Fruit fly (Drosophila melanogaster) whole organism, adult: ENCODE measurements around the gene Ptp10D.

Experiments
- CG11617 ChIP-seq: fragments of 200-800 bp; sonication (Bioruptor generic); optimal IDR thresholded peaks from 2 replicates; lab custom pipeline; 2017; ENCODE audit warnings: mild to moderate bottlenecking, missing biosample characterization, missing genetic modification reagents, missing genetic modification characterization
- CG12768 ChIP-seq: fragments of 200-800 bp; sonication (Bioruptor generic); optimal IDR thresholded peaks from 2 replicates; lab custom pipeline; 2017; ENCODE audit warnings: missing biosample characterization, missing genetic modification characterization, mild to moderate bottlenecking, moderate library complexity, missing genetic modification reagents
- CG14711 ChIP-seq: fragments of 200-800 bp; sonication (Bioruptor generic); optimal IDR thresholded peaks from 2 replicates; lab custom pipeline; 2018; ENCODE audit warnings: missing biosample characterization, mild to moderate bottlenecking, missing genetic modification characterization, moderate library complexity
- CG1620 ChIP-seq: fragments of 200-800 bp; sonication (Bioruptor generic); optimal IDR thresholded peaks from 2 replicates; lab custom pipeline; 2016; ENCODE audit warnings: missing biosample characterization, missing genetic modification characterization
- CG33017 ChIP-seq: fragments of 200-800 bp; sonication (Bioruptor generic); optimal IDR thresholded peaks from 2 replicates; lab custom pipeline; 2018; ENCODE audit warnings: missing biosample characterization, mild to moderate bottlenecking, missing genetic modification characterization, moderate library complexity
- CG5204 ChIP-seq: fragments of 200-800 bp; sonication (Bioruptor generic); optimal IDR thresholded peaks from 2 replicates; lab custom pipeline; 2016; ENCODE audit warnings: missing biosample characterization, missing genetic modification characterization
- CG7045 ChIP-seq: fragments of 200-800 bp; sonication (Bioruptor generic); optimal IDR thresholded peaks from 2 replicates; lab custom pipeline; 2017; ENCODE audit warnings: missing biosample characterization, mild to moderate bottlenecking, missing genetic modification characterization
- CG7101 ChIP-seq: fragments of 200-800 bp; sonication (Bioruptor generic); optimal IDR thresholded peaks from 2 replicates; lab custom pipeline; 2018; ENCODE audit warnings: missing biosample characterization, mild to moderate bottlenecking, missing genetic modification characterization, moderate library complexity
- Clk ChIP-seq: fragments of 200-800 bp; sonication (Bioruptor generic); optimal IDR thresholded peaks from 2 replicates; lab custom pipeline; 2017; ENCODE audit warnings: missing biosample characterization, missing genetic modification characterization
- Crg-1 ChIP-seq: fragments of 200-800 bp; sonication (Bioruptor generic); optimal IDR thresholded peaks from 2 replicates; lab custom pipeline; 2016; ENCODE audit warnings: missing biosample characterization, missing genetic modification characterization
- Hr96 ChIP-seq: fragments of 200-800 bp; sonication (Bioruptor generic); optimal IDR thresholded peaks from 2 replicates; lab custom pipeline; 2016; ENCODE audit warnings: missing biosample characterization, missing genetic modification characterization
- Mnt ChIP-seq: fragments of 200-800 bp; sonication (Bioruptor generic); optimal IDR thresholded peaks from 2 replicates; lab custom pipeline; 2016; ENCODE audit warnings: missing biosample characterization, mild to moderate bottlenecking, missing genetic modification characterization
- bab1 ChIP-seq: fragments of 200-800 bp; sonication (Bioruptor generic); optimal IDR thresholded peaks from 3 replicates; lab custom pipeline; 2019; ENCODE audit warnings: missing biosample characterization, mild to moderate bottlenecking, missing genetic modification characterization, moderate library complexity
- cic ChIP-seq: fragments of 200-800 bp; sonication (Bioruptor generic); optimal IDR thresholded peaks from 2 replicates; lab custom pipeline; 2017; ENCODE audit warnings: missing biosample characterization, mild to moderate bottlenecking, missing genetic modification characterization, moderate library complexity
- cnc ChIP-seq, 2 experiments: fragments of >200 bp; optimal IDR thresholded peaks; 2 replicates each; lab custom pipeline; 2017
- kay ChIP-seq: fragments of 200-800 bp; sonication (Bioruptor generic); peaks from one replicate; lab custom pipeline; 2016; ENCODE audit warnings: missing biosample characterization, missing genetic modification characterization, borderline replicate concordance
- ovo ChIP-seq: fragments of 200-800 bp; sonication (Bioruptor generic); optimal IDR thresholded peaks from 2 replicates; lab custom pipeline; 2016; ENCODE audit warnings: missing biosample characterization, missing genetic modification characterization
- pad ChIP-seq: fragments of 200-800 bp; sonication (Bioruptor generic); optimal IDR thresholded peaks from 3 replicates; lab custom pipeline; 2017; ENCODE audit warnings: missing biosample characterization, missing genetic modification characterization, mild to moderate bottlenecking, moderate library complexity, missing genetic modification reagents
- tj ChIP-seq: fragments of 200-800 bp; sonication (Bioruptor generic); optimal IDR thresholded peaks from 3 replicates; lab custom pipeline; 2017; ENCODE audit warnings: missing biosample characterization, mild to moderate bottlenecking, missing genetic modification characterization, moderate library complexity
- toe ChIP-seq: fragments of 200-800 bp; sonication (Bioruptor generic); optimal IDR thresholded peaks from 2 replicates; lab custom pipeline; 2016; ENCODE audit warnings: missing biosample characterization, missing genetic modification characterization

Ptp10D gene

DNA sequence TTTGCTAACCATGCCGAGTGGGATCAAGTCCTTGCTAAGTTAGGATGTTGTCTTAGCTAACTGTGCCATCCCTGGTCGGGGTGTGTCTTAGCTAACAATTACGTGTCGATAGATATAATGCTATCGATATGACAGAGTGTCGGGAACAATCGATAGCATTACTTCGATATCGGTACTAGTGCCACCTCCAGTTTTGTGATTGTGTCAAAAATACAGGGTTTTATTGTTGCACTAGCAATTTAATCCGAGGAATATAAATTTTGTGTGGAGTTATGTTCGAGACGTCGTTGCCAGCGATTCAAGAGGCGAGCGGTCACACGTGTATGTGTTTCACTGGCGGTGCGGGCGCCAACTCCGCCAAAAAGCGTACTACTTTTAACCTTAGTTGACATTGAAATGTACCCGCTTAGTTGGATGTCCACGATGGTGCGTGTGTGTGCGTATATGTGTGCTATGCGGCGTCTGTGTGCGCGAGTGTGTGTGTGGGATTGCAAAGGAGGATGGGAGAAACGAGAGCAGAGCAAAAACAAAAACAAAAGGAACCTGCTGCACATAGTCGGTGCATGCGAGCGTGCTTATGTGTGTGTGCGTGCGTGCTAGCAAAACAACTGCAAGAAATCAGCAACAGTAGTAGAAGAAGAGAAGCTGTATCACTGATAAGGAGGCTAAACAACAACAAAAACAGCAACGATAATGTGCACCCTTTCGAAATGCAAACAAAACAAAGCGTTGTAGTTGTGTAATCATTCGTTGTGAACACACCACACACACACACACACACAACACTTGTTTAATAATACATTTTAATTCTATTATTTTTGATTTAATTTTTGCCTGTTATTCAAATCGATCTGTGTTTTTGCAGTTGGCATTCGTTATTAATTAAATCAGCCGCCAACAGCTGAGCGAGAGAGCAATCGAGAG lies 73.4 kb downstream of the Ptp10D start, which contains the start of gene PhKgamma:
PhKgamma (plus strand) TSS at position 179 of the 924 bp plus-strand sequence.
- TF ChIP-seq CG7101 (tag; lab: Kevin White, UChicago) (peak; percentile 34), bab1 (GFP tag; lab: Kevin White, UChicago) (peak; percentile 66), CG1620 (peak; percentile 32), CG5204 (GFP tag; lab: Kevin White, UChicago) (no peak), ovo (GFP tag; lab: Kevin White, UChicago) (peak; percentile 35), CG7045 (no peak), CG14711 (peak; percentile 2), CG11617 (GFP tag; lab: Kevin White, UChicago) (peak; percentile 50), Mnt (peak; percentile 86), kay (GFP tag; lab: Kevin White, UChicago) (peak; percentile 83), toe (peak; percentile 41), Clk (GFP tag; lab: Kevin White, UChicago) (no peak), CG33017 (tag; lab: Kevin White, UChicago) (no peak), pad (peak; percentile 16), tj (GFP tag; lab: Kevin White, UChicago) (peak; percentile 71), CG12768 (peak; percentile 0), Crg-1 (GFP tag; lab: Kevin White, UChicago) (no peak), Hr96 (GFP tag; lab: Kevin White, UChicago) (no peak), cic (GFP tag; lab: Kevin White, UChicago) (peak; percentile 65), cnc (optimal IDR thresholded peaks at IDR 0.05; lab: Kevin White, UChicago) (no peak)

DNA sequence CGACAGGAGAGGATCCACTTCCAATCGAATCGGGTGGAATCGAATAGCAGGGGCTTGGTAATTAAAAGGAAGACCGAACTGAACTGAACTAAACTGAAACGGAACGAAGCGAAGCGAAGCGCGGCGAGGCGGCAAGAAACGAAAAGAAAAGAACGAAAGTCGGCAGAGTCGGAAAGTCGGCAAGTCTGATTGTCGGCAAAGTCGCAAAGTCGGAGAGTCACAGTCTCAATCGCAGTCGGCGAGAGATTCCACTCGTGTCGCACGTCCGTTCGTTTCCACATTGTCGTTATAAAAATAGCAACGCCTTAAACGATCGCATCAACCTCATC lies 74.0 kb downstream of the Ptp10D start:
- TF ChIP-seq CG7101 (tag; lab: Kevin White, UChicago) (no peak), CG5204 (GFP tag; lab: Kevin White, UChicago) (no peak), Mnt (no peak), cic (GFP tag; lab: Kevin White, UChicago) (no peak)

DNA sequence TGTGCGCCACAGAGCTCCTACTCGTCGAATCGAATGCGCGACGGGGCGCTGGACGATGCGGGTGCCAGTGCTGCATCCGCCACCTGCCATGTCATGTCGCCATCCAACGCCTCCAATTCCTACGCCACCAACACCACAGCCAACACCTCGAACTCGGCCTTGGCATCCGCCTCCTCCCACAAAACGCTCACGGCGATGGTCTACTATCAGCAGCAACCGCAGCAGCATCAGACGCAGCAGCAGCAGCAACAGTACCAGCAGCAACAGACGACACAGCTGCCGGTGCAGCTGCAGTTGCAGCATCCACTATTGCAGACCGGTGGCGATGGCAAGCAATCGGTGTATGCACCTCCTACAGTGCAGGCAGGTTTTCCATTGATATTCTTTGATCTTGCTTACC lies 79.0 kb downstream of the Ptp10D start:
- TF ChIP-seq tj (GFP tag; lab: Kevin White, UChicago), result no peak
- TF ChIP-seq CG7101 (tag; lab: Kevin White, UChicago), result no peak
- no peak for TF ChIP-seq CG33017 (tag; lab: Kevin White, UChicago)
- no peak for TF ChIP-seq CG14711
- no peak for TF ChIP-seq pad
- TF ChIP-seq CG7045, result no peak
- TF ChIP-seq Clk (GFP tag; lab: Kevin White, UChicago), result no peak
- TF ChIP-seq cnc (optimal IDR thresholded peaks at IDR 0.05; lab: Kevin White, UChicago), result no peak
- no peak for TF ChIP-seq kay (GFP tag; lab: Kevin White, UChicago)
- no peak for TF ChIP-seq Hr96 (GFP tag; lab: Kevin White, UChicago)
- TF ChIP-seq ovo (GFP tag; lab: Kevin White, UChicago), result no peak
- no peak for TF ChIP-seq bab1 (GFP tag; lab: Kevin White, UChicago)
- TF ChIP-seq Crg-1 (GFP tag; lab: Kevin White, UChicago), result no peak
- no peak for TF ChIP-seq CG12768
- TF ChIP-seq Mnt, result no peak

DNA sequence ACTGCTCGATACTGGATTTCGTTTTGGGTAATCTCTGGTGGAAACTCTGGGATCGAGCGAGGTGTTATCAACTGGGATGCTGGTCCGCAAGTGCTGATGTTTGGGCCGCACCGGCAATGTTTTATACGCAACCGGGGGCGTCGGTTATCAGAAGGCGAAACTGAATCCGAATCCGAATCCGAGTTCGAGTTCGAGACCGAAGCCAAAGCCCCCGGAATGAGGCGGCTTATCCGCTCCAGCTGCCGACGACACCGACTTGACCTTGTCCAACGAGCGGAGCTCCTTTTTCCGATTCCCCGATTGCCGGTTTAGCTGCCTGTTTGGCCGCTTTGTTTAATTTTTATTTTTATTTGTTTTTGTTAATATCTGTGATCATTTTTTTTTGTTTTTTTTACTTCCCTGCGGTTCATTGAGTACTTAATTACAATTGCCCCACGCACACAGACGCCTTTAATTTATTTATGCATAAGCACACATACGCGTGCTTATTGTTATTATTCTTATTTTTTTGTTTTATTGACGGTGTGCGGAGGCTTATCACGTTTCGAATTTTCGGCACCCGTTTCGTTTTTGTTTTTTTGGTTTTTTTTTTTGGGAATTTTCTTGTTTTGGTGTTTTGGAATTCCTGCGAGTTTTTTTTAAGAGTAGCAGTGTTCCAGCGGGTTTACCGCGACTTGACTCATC lies 83.3 kb downstream of the Ptp10D start, which contains the start of gene CG2444:
CG2444 (minus strand) TSS at position 372 of the 684 bp plus-strand sequence.
- TF ChIP-seq CG11617 (GFP tag; lab: Kevin White, UChicago) (no peak), CG33017 (tag; lab: Kevin White, UChicago) (no peak), Clk (GFP tag; lab: Kevin White, UChicago) (no peak), toe (no peak), CG14711 (no peak), pad (no peak), Crg-1 (GFP tag; lab: Kevin White, UChicago) (no peak), CG7101 (tag; lab: Kevin White, UChicago) (no peak), kay (GFP tag; lab: Kevin White, UChicago) (no peak), bab1 (GFP tag; lab: Kevin White, UChicago) (no peak), CG7045 (no peak), cic (GFP tag; lab: Kevin White, UChicago) (no peak), CG1620 (no peak), cnc (optimal IDR thresholded peaks at IDR 0.05; lab: Kevin White, UChicago) (no peak), Mnt (no peak), CG12768 (no peak), CG5204 (GFP tag; lab: Kevin White, UChicago) (no peak), Hr96 (GFP tag; lab: Kevin White, UChicago) (no peak), ovo (GFP tag; lab: Kevin White, UChicago) (no peak), tj (GFP tag; lab: Kevin White, UChicago) (no peak)

DNA sequence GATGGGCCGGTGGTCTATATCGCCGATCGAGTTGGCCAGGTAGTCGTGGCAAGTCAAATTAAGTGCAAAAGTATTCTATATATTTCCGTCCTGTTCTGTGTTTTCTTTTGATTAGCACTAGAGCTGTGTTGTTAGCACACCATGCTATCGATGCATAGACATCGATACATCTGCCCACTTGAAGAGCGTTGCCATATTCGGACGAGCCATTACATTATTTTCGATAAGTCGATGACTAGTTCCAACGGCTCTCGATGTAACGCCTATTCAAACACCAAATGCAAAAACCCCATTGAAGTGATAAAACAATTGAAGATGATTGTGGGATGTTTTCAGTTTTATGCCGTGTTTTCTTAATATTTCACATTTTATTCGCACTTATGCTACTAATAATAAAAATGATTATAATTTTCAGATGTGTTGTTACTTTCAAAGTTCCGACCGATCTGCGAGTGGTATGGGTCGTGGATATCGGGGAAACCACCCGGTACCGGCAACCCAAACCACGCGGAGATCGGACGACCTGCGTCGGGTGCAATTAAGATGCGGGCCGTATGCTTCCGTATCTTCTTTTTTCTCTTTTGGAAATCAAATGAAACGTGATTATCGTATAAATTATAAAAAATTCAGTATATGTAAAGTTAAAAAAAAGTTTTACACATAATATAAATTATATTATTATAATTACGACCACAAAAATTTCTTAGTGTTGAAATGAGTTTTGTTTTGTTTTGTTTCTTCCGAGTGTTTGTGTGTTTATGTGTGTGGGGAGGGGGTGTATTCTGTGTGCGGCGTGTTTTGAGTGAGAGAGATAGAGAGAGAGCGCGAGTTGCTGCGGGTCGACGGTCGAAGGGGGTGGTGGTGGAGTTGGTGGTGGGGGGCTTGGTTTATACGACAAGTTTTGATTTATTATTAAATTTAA lies 88.2 kb downstream of the Ptp10D start, which contains the start of gene FucT6:
FucT6 (minus strand) TSS at position 153 of the 922 bp plus-strand sequence.
- peak; percentile 3 for TF ChIP-seq cic (GFP tag; lab: Kevin White, UChicago)
- TF ChIP-seq cnc (optimal IDR thresholded peaks at IDR 0.05; lab: Kevin White, UChicago), result no peak
- no peak for TF ChIP-seq ovo (GFP tag; lab: Kevin White, UChicago)
- peak; percentile 22 for TF ChIP-seq CG7101 (tag; lab: Kevin White, UChicago)
- no peak for TF ChIP-seq CG11617 (GFP tag; lab: Kevin White, UChicago)
- TF ChIP-seq CG1620, result no peak
- TF ChIP-seq CG33017 (tag; lab: Kevin White, UChicago), result no peak
- TF ChIP-seq tj (GFP tag; lab: Kevin White, UChicago), result peak; percentile 0
- peak; percentile 32 for TF ChIP-seq Mnt
- peak; percentile 28 for TF ChIP-seq CG14711
- no peak for TF ChIP-seq CG5204 (GFP tag; lab: Kevin White, UChicago)
- peak; percentile 64 for TF ChIP-seq bab1 (GFP tag; lab: Kevin White, UChicago)
- no peak for TF ChIP-seq toe
